Fruit fly (Drosophila melanogaster) whole organism, embryonic: ENCODE data around the gene CG5355.

Experiments used
- Adf1 ChIP-seq: fragments of 200-800 bp; sonication (Bioruptor generic); IDR thresholded peaks from 2 replicates; pipeline ENCODE4 v1.3.6; 2022; ENCODE audit warnings: missing biosample characterization, missing genetic modification characterization
- Awh ChIP-seq: fragments of 200-800 bp; sonication (Bioruptor generic); IDR thresholded peaks from 2 replicates; pipeline ENCODE4, ENCODE4 v1.3.6; 2022; ENCODE audit warnings: missing biosample characterization, missing genetic modification characterization
- Bgb ChIP-seq: fragments of 200-800 bp; sonication (Bioruptor generic); IDR thresholded peaks from 2 replicates; pipeline ENCODE4 v1.3.6; 2022; ENCODE audit warnings: missing biosample characterization, missing genetic modification characterization; ENCODE audit not compliant: partially characterized antibody
- Blimp-1 ChIP-seq: fragments of 200-800 bp; sonication (Bioruptor generic); optimal IDR thresholded peaks from 3 replicates; lab custom pipeline; 2018; ENCODE audit warnings: missing biosample characterization, missing genetic modification characterization, mild to moderate bottlenecking, moderate library complexity, missing genetic modification reagents
- CG10267 ChIP-seq: fragments of 200-800 bp; sonication (Bioruptor generic); optimal IDR thresholded peaks from 2 replicates; lab custom pipeline; 2018; ENCODE audit warnings: missing biosample characterization, mild to moderate bottlenecking, missing genetic modification characterization, moderate library complexity
- CG10321 ChIP-seq: fragments of 200-800 bp; sonication (Bioruptor generic); IDR thresholded peaks from 2 replicates; pipeline ENCODE4 v1.3.6; 2022; ENCODE audit warnings: missing biosample characterization, missing genetic modification characterization
- CG12104 ChIP-seq: fragments of 200-800 bp; sonication (Bioruptor generic); optimal IDR thresholded peaks from 3 replicates; lab custom pipeline; 2016; ENCODE audit warnings: missing biosample characterization, missing genetic modification characterization
- CG12299 ChIP-seq: fragments of 200-800 bp; sonication (Bioruptor generic); optimal IDR thresholded peaks from 2 replicates; lab custom pipeline; 2018; ENCODE audit warnings: missing biosample characterization, mild to moderate bottlenecking, missing genetic modification characterization
- CG13624 ChIP-seq: fragments of 200-800 bp; sonication (Bioruptor generic); optimal IDR thresholded peaks from 2 replicates; lab custom pipeline; 2016; ENCODE audit warnings: missing biosample characterization, missing genetic modification characterization
- CG17328 ChIP-seq: fragments of 200-800 bp; sonication (Bioruptor generic); IDR thresholded peaks from 2 replicates; pipeline ENCODE4 v1.3.6; 2022; ENCODE audit warnings: missing biosample characterization, missing genetic modification characterization
- CG17568 ChIP-seq: fragments of 200-800 bp; sonication (Bioruptor generic); optimal IDR thresholded peaks from 2 replicates; lab custom pipeline; 2018; ENCODE audit warnings: missing biosample characterization, mild to moderate bottlenecking, missing genetic modification characterization, moderate library complexity
- CG1792 ChIP-seq: fragments of 200-800 bp; sonication (Bioruptor generic); optimal IDR thresholded peaks from 2 replicates; lab custom pipeline; 2016; ENCODE audit warnings: missing biosample characterization, missing genetic modification characterization
- CG18476 ChIP-seq: fragments of 200-800 bp; sonication (Bioruptor generic); optimal IDR thresholded peaks from 2 replicates; lab custom pipeline; 2016; ENCODE audit warnings: missing biosample characterization, mild to moderate bottlenecking, missing genetic modification characterization
- CG2712 ChIP-seq: fragments of 200-800 bp; optimal IDR thresholded peaks from 3 replicates; lab custom pipeline; 2019; ENCODE audit warnings: missing biosample characterization, mild to moderate bottlenecking, missing genetic modification characterization, moderate library complexity
- CG3065 ChIP-seq: fragments of 200-800 bp; sonication (Bioruptor generic); optimal IDR thresholded peaks from 2 replicates; lab custom pipeline; 2016; ENCODE audit warnings: missing biosample characterization, missing genetic modification characterization
- CG3847 ChIP-seq: fragments of 200-800 bp; sonication (Bioruptor generic); IDR thresholded peaks from 2 replicates; pipeline ENCODE4 v1.3.6; 2022; ENCODE audit warnings: missing biosample characterization, missing genetic modification characterization
- CG4854 ChIP-seq: fragments of 200-800 bp; sonication (Bioruptor generic); optimal IDR thresholded peaks from 2 replicates; lab custom pipeline; 2016; ENCODE audit warnings: missing biosample characterization, missing genetic modification characterization, inconsistent platforms
- CG6254 ChIP-seq: fragments of 200-800 bp; sonication (Bioruptor generic); optimal IDR thresholded peaks from 3 replicates; lab custom pipeline; 2017; ENCODE audit warnings: mild to moderate bottlenecking, missing biosample characterization, missing genetic modification reagents, missing genetic modification characterization
- CG6272 ChIP-seq: fragments of 200-800 bp; sonication (Bioruptor generic); IDR thresholded peaks from 2 replicates; pipeline ENCODE4 v1.3.6; 2022; ENCODE audit warnings: missing biosample characterization, missing genetic modification characterization
- CG9932 ChIP-seq: fragments of 200-800 bp; sonication (Bioruptor generic); IDR thresholded peaks from 2 replicates; pipeline ENCODE4 v1.3.6; 2022; ENCODE audit warnings: missing biosample characterization, missing genetic modification characterization
- Dad ChIP-seq: fragments of 200-800 bp; sonication (Bioruptor generic); optimal IDR thresholded peaks from 3 replicates; lab custom pipeline; 2016; ENCODE audit warnings: missing biosample characterization, missing genetic modification characterization
- Fer1 ChIP-seq: fragments of 200-800 bp; sonication (Bioruptor generic); optimal IDR thresholded peaks from 2 replicates; lab custom pipeline; 2017; ENCODE audit warnings: missing biosample characterization, mild to moderate bottlenecking, missing genetic modification characterization
- Gsc ChIP-seq: fragments of 200-800 bp; sonication (Bioruptor generic); IDR thresholded peaks from 2 replicates; pipeline ENCODE4 v1.3.6; 2022; ENCODE audit warnings: missing biosample characterization, missing genetic modification characterization
- Gug ChIP-seq: fragments of 200-800 bp; sonication (Bioruptor generic); IDR thresholded peaks from 4 replicates; pipeline ENCODE4 v1.3.6; 2022; ENCODE audit warnings: missing biosample characterization, missing genetic modification characterization
- HmgD ChIP-seq: fragments of 200-800 bp; sonication (Bioruptor generic); optimal IDR thresholded peaks from 3 replicates; lab custom pipeline; 2016; ENCODE audit warnings: missing biosample characterization, missing genetic modification characterization
- Lhr ChIP-seq: fragments of 200-800 bp; sonication (Bioruptor generic); optimal IDR thresholded peaks from 3 replicates; lab custom pipeline; 2017; ENCODE audit warnings: mild to moderate bottlenecking, missing biosample characterization, missing genetic modification reagents, missing genetic modification characterization
- Nf-YC ChIP-seq: fragments of 200-800 bp; optimal IDR thresholded peaks from 3 replicates; lab custom pipeline; 2019; ENCODE audit warnings: missing biosample characterization, mild to moderate bottlenecking, missing genetic modification characterization, moderate library complexity
- Side ChIP-seq: fragments of 200-800 bp; sonication (Bioruptor generic); optimal IDR thresholded peaks from 2 replicates; lab custom pipeline; 2016; ENCODE audit warnings: missing biosample characterization, missing genetic modification characterization
- Six4 ChIP-seq: fragments of 200-800 bp; sonication (Bioruptor generic); optimal IDR thresholded peaks from 2 replicates; lab custom pipeline; 2016; ENCODE audit warnings: missing biosample characterization, missing genetic modification characterization
- Xrp1 ChIP-seq: fragments of 200-800 bp; sonication (Bioruptor generic); IDR thresholded peaks from 2 replicates; pipeline ENCODE4 v1.3.6; 2022; ENCODE audit warnings: missing biosample characterization, missing genetic modification characterization
- ab ChIP-seq: fragments of 200-800 bp; sonication (Bioruptor generic); optimal IDR thresholded peaks from 2 replicates; lab custom pipeline; 2016; ENCODE audit warnings: missing biosample characterization, missing genetic modification characterization
- ac ChIP-seq: fragments of 200-800 bp; sonication (Bioruptor generic); optimal IDR thresholded peaks from 3 replicates; lab custom pipeline; 2017; ENCODE audit warnings: missing biosample characterization, mild to moderate bottlenecking, missing genetic modification characterization
- al ChIP-seq: fragments of 200-800 bp; sonication (Bioruptor generic); IDR thresholded peaks from 2 replicates; pipeline ENCODE4 v1.3.6; 2022; ENCODE audit warnings: missing biosample characterization, missing genetic modification characterization
- cg ChIP-seq: fragments of 200-800 bp; sonication (Bioruptor generic); optimal IDR thresholded peaks from 3 replicates; lab custom pipeline; 2019; ENCODE audit warnings: missing biosample characterization, mild to moderate bottlenecking, missing genetic modification characterization, moderate library complexity
- ewg ChIP-seq: fragments of 200-800 bp; sonication (Bioruptor generic); optimal IDR thresholded peaks from 3 replicates; lab custom pipeline; 2017; ENCODE audit warnings: mild to moderate bottlenecking, missing biosample characterization, missing genetic modification reagents, missing genetic modification characterization
- fu2 ChIP-seq: fragments of 200-800 bp; sonication (Bioruptor generic); optimal IDR thresholded peaks from 2 replicates; lab custom pipeline; 2016; ENCODE audit warnings: missing biosample characterization, missing genetic modification characterization
- gcm2 ChIP-seq: fragments of 200-800 bp; sonication (Bioruptor generic); optimal IDR thresholded peaks from 2 replicates; lab custom pipeline; 2016; ENCODE audit warnings: missing biosample characterization, missing genetic modification characterization
- gfzf ChIP-seq: fragments of 200-800 bp; sonication (Bioruptor generic); optimal IDR thresholded peaks from 2 replicates; lab custom pipeline; 2016; ENCODE audit warnings: missing biosample characterization, mild to moderate bottlenecking, missing genetic modification characterization, moderate library complexity
- ham ChIP-seq: fragments of 200-800 bp; sonication (Bioruptor generic); IDR thresholded peaks from 2 replicates; pipeline ENCODE4 v1.3.6; 2022; ENCODE audit warnings: missing biosample characterization, missing genetic modification characterization
- kni ChIP-seq: fragments of 200-800 bp; sonication (Bioruptor generic); optimal IDR thresholded peaks from 3 replicates; lab custom pipeline; 2017; ENCODE audit warnings: mild to moderate bottlenecking, missing biosample characterization, missing genetic modification reagents, missing genetic modification characterization
- lab ChIP-seq: fragments of 200-800 bp; sonication (Bioruptor generic); optimal IDR thresholded peaks from 3 replicates; lab custom pipeline; 2017; ENCODE audit warnings: missing biosample characterization, missing genetic modification characterization, mild to moderate bottlenecking, moderate library complexity, missing genetic modification reagents
- mirr ChIP-seq: fragments of 200-800 bp; sonication (Bioruptor generic); optimal IDR thresholded peaks from 3 replicates; lab custom pipeline; 2018; ENCODE audit warnings: missing biosample characterization, mild to moderate bottlenecking, missing genetic modification characterization
- mld ChIP-seq: fragments of 200-800 bp; sonication (Bioruptor generic); IDR thresholded peaks from 3 replicates; pipeline ENCODE4 v1.3.6; 2022; ENCODE audit warnings: missing biosample characterization, missing genetic modification characterization; ENCODE audit not compliant: partially characterized antibody
- pnt ChIP-seq: fragments of 200-800 bp; sonication (Bioruptor generic); optimal IDR thresholded peaks from 3 replicates; lab custom pipeline; 2016; ENCODE audit warnings: missing biosample characterization, missing genetic modification characterization
- pzg ChIP-seq: fragments of 200-800 bp; sonication (Bioruptor generic); optimal IDR thresholded peaks from 3 replicates; lab custom pipeline; 2018; ENCODE audit warnings: missing biosample characterization, mild to moderate bottlenecking, missing genetic modification characterization, moderate library complexity
- sd ChIP-seq: fragments of 200-800 bp; sonication (Bioruptor generic); optimal IDR thresholded peaks from 3 replicates; lab custom pipeline; 2018; ENCODE audit warnings: missing biosample characterization, mild to moderate bottlenecking, missing genetic modification characterization, moderate library complexity
- stwl ChIP-seq: fragments of 200-800 bp; sonication (Bioruptor generic); optimal IDR thresholded peaks from 3 replicates; lab custom pipeline; 2018; ENCODE audit warnings: missing biosample characterization, mild to moderate bottlenecking, missing genetic modification characterization, moderate library complexity
- tll ChIP-seq, 2 experiments: fragments of 200-800 bp in 1 of 2; fragments of >200 bp in 1 of 2; sonication (Bioruptor generic) in 1 of 2; optimal IDR thresholded peaks; 2 replicates each; lab custom pipeline; 2017 to 2019; ENCODE audit warnings: missing biosample characterization in 2 of 2, missing genetic modification characterization in 2 of 2, mild to moderate bottlenecking in 1 of 2, moderate library complexity in 1 of 2
- unc-4 ChIP-seq: fragments of 200-800 bp; sonication (Bioruptor generic); IDR thresholded peaks from 2 replicates; pipeline ENCODE4 v1.3.6; 2022; ENCODE audit warnings: missing biosample characterization, missing genetic modification characterization; ENCODE audit not compliant: partially characterized antibody
- usp ChIP-seq: fragments of >200 bp; optimal IDR thresholded peaks from 2 replicates; lab custom pipeline; 2017; ENCODE audit warnings: missing biosample characterization, missing genetic modification characterization

CG5355 gene

DNA sequence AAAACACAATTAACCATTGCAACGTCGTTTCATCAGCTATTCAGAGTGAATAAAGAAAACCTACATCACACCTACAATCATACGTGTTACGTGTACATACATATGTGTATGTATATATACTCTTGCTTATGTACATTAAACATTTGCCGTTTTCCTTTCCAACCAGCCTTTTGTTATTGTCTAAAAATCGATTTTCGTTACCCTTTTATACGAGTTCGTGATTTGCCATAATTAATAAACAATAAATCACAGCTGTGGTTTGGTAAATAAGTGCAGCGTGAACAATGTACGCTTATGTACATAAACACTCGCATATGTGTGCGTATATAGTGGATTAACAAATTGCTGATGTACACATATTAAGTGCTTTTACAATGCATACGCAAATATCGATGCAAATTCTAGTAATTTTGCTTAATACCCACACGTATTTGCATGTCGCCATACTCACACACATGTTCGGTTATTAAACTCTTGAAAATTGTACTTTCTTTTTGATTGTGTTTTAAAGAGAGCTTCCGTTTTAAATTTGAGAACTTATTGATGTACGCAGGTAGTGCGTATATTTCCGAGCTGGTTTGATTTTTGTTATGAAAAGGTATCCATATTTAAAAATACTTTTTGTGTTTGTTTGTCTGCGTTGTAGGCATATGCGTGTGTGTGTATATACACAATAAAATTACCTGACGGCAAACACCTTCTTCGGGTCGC lies 16.2 kb downstream of the CG5355 start:
- no peak for TF ChIP-seq ac
- TF ChIP-seq CG10321 (GFP tag; lab: Robert Waterston, UW): no peak
- TF ChIP-seq ewg (GFP tag; lab: Kevin White, UChicago): no peak
- TF ChIP-seq Xrp1: 0 out of 2 replicates have a peak, but pooled peaks have one; percentile 6
- TF ChIP-seq CG2712 (tag; lab: Kevin White, UChicago): no peak
- no peak for TF ChIP-seq Bgb (GFP tag; lab: Robert Waterston, UW)
- TF ChIP-seq Six4 (GFP tag; lab: Kevin White, UChicago): no peak
- TF ChIP-seq Fer1: peak; percentile 49
- no peak for TF ChIP-seq Gsc (GFP tag; lab: Robert Waterston, UW)
- TF ChIP-seq HmgD (GFP tag; lab: Kevin White, UChicago): no peak
- TF ChIP-seq CG6254 (GFP tag; lab: Kevin White, UChicago): no peak
- no peak for TF ChIP-seq Adf1 (GFP tag; lab: Robert Waterston, UW)
- TF ChIP-seq CG17568 (GFP tag; lab: Kevin White, UChicago): no peak
- no peak for TF ChIP-seq CG18476 (GFP tag; lab: Kevin White, UChicago)
- TF ChIP-seq kni (GFP tag; lab: Kevin White, UChicago): peak; percentile 37
- TF ChIP-seq Gug (GFP tag; lab: Robert Waterston, UW): no peak
- TF ChIP-seq cg (GFP tag; lab: Kevin White, UChicago): peak; percentile 84
- peak; percentile 13 for TF ChIP-seq mirr (GFP tag; lab: Kevin White, UChicago)
- no peak for TF ChIP-seq CG10267 (tag; lab: Kevin White, UChicago)
- no peak for TF ChIP-seq mld
- no peak for TF ChIP-seq CG17328 (GFP tag; lab: Robert Waterston, UW)
- no peak for TF ChIP-seq ham (GFP tag; lab: Robert Waterston, UW)
- no peak for TF ChIP-seq Nf-YC
- no peak for TF ChIP-seq pzg
- no peak for TF ChIP-seq CG4854
- TF ChIP-seq gfzf (GFP tag; lab: Kevin White, UChicago): no peak
- TF ChIP-seq CG1792: no peak
- no peak for TF ChIP-seq pnt
- no peak for TF ChIP-seq fu2 (GFP tag; lab: Kevin White, UChicago)
- TF ChIP-seq CG12299 (tag; lab: Kevin White, UChicago): peak; percentile 23
- no peak for TF ChIP-seq lab (GFP tag; lab: Kevin White, UChicago)
- no peak for TF ChIP-seq CG3065
- no peak for TF ChIP-seq sd (tag; lab: Kevin White, UChicago)
- no peak for TF ChIP-seq CG12104 (GFP tag; lab: Kevin White, UChicago)
- TF ChIP-seq al (GFP tag; lab: Robert Waterston, UW): no peak
- TF ChIP-seq CG6272 (GFP tag; lab: Robert Waterston, UW): no peak
- TF ChIP-seq tll (GFP tag; optimal IDR thresholded peaks at IDR 0.05; lab: Kevin White, UChicago): peak in 1 of 2 experiments; percentile 30
- TF ChIP-seq Side (GFP tag; lab: Kevin White, UChicago): no peak
- no peak for TF ChIP-seq Lhr
- TF ChIP-seq CG13624: no peak
- no peak for TF ChIP-seq gcm2
- TF ChIP-seq stwl (tag; lab: Kevin White, UChicago): no peak
- TF ChIP-seq ab: no peak
- TF ChIP-seq unc-4 (GFP tag; lab: Robert Waterston, UW): 0 out of 2 replicates have a peak, but pooled peaks have one; percentile 6
- no peak for TF ChIP-seq usp (GFP tag; lab: Kevin White, UChicago)
- no peak for TF ChIP-seq CG9932
- TF ChIP-seq Blimp-1 (GFP tag; lab: Kevin White, UChicago): no peak
- TF ChIP-seq Awh (GFP tag; lab: Robert Waterston, UW): no peak
- no peak for TF ChIP-seq CG3847 (GFP tag; lab: Robert Waterston, UW)
- TF ChIP-seq Dad (GFP tag; lab: Kevin White, UChicago): no peak
